Worm (Caenorhabditis elegans): Measurements from ENCODE around the gene cnt-2.

Gene cnt-2

ce11 chrIII:10704499-10704898, 49.7 kb downstream of the cnt-2 start:
- no peak for TF ChIP-seq ztf-29 (GFP tag; IDR thresholded peaks at IDR 0.05)
- TF ChIP-seq ztf-23 (GFP tag; IDR thresholded peaks at IDR 0.05), result no peak
- TF ChIP-seq tab-1 (GFP tag; IDR thresholded peaks at IDR 0.05), result no peak

DNA sequence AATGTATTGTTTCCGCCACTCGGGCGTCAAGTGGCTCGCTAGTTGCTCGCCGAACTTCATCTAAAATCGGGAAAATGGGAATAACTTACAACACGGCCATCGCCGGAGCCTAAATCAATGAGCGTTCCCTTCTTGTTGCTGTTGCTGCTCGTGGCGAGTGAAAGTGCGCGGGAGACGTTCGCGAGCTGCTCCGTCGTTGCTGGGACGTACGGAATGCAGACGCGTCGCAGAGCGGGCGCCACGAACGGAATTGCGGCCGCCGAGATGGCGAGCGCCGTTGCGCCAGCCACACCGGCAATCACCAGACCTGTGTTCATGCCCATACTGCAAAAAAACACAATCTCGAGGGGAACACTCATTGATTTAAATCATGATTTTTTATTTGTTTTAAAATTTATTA, 51.7 kb downstream of the cnt-2 start:
- TF ChIP-seq ref-1 (GFP tag; conservative IDR thresholded peaks at IDR 0.05) (no peak), tab-1 (GFP tag; IDR thresholded peaks at IDR 0.05) (0 out of 2 replicates have a peak, but pooled peaks have one; percentile 43)

- TF ChIP-seq tab-1 (GFP tag; IDR thresholded peaks at IDR 0.05), result 0 out of 2 replicates have a peak, but pooled peaks have one; percentile 21
- peak; percentile 47; the same call in 1 of the 2 replicates for TF ChIP-seq T22C8.4 (GFP tag; IDR thresholded peaks at IDR 0.05)
- no peak for TF ChIP-seq cog-1 (tag; optimal IDR thresholded peaks at IDR 0.05)
- TF ChIP-seq ztf-29 (GFP tag; IDR thresholded peaks at IDR 0.05), result 0 out of 2 replicates have a peak, but pooled peaks have one; percentile 15
- TF ChIP-seq med-1 (GFP tag; optimal IDR thresholded peaks at IDR 0.05; ENCODE audit: insufficient read depth), result peak; percentile 55
- peak; percentile 79; the same call in 1 of the 2 replicates for TF ChIP-seq flt-1 (GFP tag; IDR thresholded peaks at IDR 0.05)
- peak; percentile 91 for TF ChIP-seq ztf-23 (GFP tag; IDR thresholded peaks at IDR 0.05)
- no peak for TF ChIP-seq ref-1 (GFP tag; conservative IDR thresholded peaks at IDR 0.05)
- no peak for TF ChIP-seq klf-2 (GFP tag; conservative IDR thresholded peaks at IDR 0.05)
Observed at ce11 chrIII:10706972-10707438, 52.2 kb downstream of the cnt-2 start, which contains the start of the genes Y39A1A.21 and Y39A1A.22. Y39A1A.21 (minus strand) TSS chrIII:10707022. Y39A1A.22 (minus strand) TSS chrIII:10707028.

ce11 chrIII:10707461-10707860, 52.6 kb downstream of the cnt-2 start, which contains the start of gene mrpl-12:
mrpl-12 (plus strand) TSS chrIII:10707761.
- TF ChIP-seq ref-1 (GFP tag; conservative IDR thresholded peaks at IDR 0.05) (no peak), T22C8.4 (GFP tag; IDR thresholded peaks at IDR 0.05) (no peak), ztf-29 (GFP tag; IDR thresholded peaks at IDR 0.05) (no peak), med-1 (GFP tag; optimal IDR thresholded peaks at IDR 0.05; ENCODE audit: insufficient read depth) (no peak), flt-1 (GFP tag; IDR thresholded peaks at IDR 0.05) (no peak), cog-1 (tag; optimal IDR thresholded peaks at IDR 0.05) (no peak), ztf-23 (GFP tag; IDR thresholded peaks at IDR 0.05) (no peak), klf-2 (GFP tag; conservative IDR thresholded peaks at IDR 0.05) (no peak), tab-1 (GFP tag; IDR thresholded peaks at IDR 0.05) (no peak)

ce11 chrIII:10708484-10708883, 53.7 kb downstream of the cnt-2 start:
- TF ChIP-seq cog-1 (tag; optimal IDR thresholded peaks at IDR 0.05) (no peak), ztf-29 (GFP tag; IDR thresholded peaks at IDR 0.05) (no peak), med-1 (GFP tag; optimal IDR thresholded peaks at IDR 0.05; ENCODE audit: insufficient read depth) (no peak), T22C8.4 (GFP tag; IDR thresholded peaks at IDR 0.05) (no peak), ref-1 (GFP tag; conservative IDR thresholded peaks at IDR 0.05) (no peak), flt-1 (GFP tag; IDR thresholded peaks at IDR 0.05) (no peak), ztf-23 (GFP tag; IDR thresholded peaks at IDR 0.05) (no peak), tab-1 (GFP tag; IDR thresholded peaks at IDR 0.05) (no peak), klf-2 (GFP tag; conservative IDR thresholded peaks at IDR 0.05) (no peak)

DNA sequence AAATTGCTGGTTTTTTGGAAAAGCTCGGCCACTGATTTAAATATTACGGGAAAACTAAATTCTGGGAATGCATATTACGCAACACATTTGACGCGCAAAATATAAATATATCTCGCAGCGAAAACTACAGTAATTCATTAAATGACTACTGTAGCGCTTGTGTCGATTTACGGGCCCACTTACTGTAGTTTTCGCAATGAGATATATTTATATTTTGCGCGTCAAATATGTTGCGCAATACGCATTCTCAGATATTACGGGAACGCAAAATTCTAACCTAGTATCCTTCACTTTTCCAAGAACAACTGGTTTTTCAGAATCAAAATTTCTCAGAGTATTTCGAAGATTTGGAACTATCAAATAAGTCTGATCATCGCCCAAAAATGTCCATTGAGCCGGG, 54.9 kb downstream of the cnt-2 start:
- no peak for TF ChIP-seq T22C8.4 (GFP tag; IDR thresholded peaks at IDR 0.05)

- TF ChIP-seq ztf-29 (GFP tag; IDR thresholded peaks at IDR 0.05), result no peak
- no peak for TF ChIP-seq med-1 (GFP tag; optimal IDR thresholded peaks at IDR 0.05; ENCODE audit: insufficient read depth)
- no peak for TF ChIP-seq T22C8.4 (GFP tag; IDR thresholded peaks at IDR 0.05)
- 0 out of 2 replicates have a peak, but pooled peaks have one; percentile 6 for TF ChIP-seq flt-1 (GFP tag; IDR thresholded peaks at IDR 0.05)
- no peak for TF ChIP-seq ref-1 (GFP tag; conservative IDR thresholded peaks at IDR 0.05)
Observed at ce11 chrIII:10711192-10711673, 56.4 kb downstream of the cnt-2 start, which contains the start of gene W09D10.5. W09D10.5 (minus strand) TSS chrIII:10711536.

DNA sequence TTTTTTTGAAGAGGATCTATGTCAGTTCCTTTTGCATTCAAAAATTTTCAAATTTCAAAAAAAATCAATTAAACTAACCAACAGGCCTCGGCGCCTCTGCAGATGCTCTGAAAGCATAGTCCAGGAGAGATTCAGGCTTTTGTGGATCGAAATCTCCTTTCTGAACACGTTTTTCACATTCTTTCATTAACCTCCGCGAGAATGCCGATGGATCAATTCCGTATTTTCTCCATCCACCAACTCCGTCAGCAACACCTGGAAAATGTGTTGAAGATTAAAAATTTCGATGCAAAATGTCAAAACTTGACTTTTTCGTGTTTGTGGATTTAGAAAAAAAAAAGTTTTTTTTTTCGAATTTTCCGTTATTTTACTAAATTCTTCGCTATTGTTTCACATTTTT, 59.7 kb downstream of the cnt-2 start:
- TF ChIP-seq ztf-23 (GFP tag; IDR thresholded peaks at IDR 0.05) (no peak), med-1 (GFP tag; optimal IDR thresholded peaks at IDR 0.05; ENCODE audit: insufficient read depth) (no peak), cog-1 (tag; optimal IDR thresholded peaks at IDR 0.05) (no peak), tab-1 (GFP tag; IDR thresholded peaks at IDR 0.05) (no peak), flt-1 (GFP tag; IDR thresholded peaks at IDR 0.05) (no peak), ref-1 (GFP tag; conservative IDR thresholded peaks at IDR 0.05) (no peak), ztf-29 (GFP tag; IDR thresholded peaks at IDR 0.05) (no peak), T22C8.4 (GFP tag; IDR thresholded peaks at IDR 0.05) (no peak), klf-2 (GFP tag; conservative IDR thresholded peaks at IDR 0.05) (no peak)

ce11 chrIII:10716091-10716490, 61.3 kb downstream of the cnt-2 start, which contains the start of gene W09D10.4:
W09D10.4 (minus strand) TSS chrIII:10716191.
- no peak for TF ChIP-seq ref-1 (GFP tag; conservative IDR thresholded peaks at IDR 0.05)
- no peak for TF ChIP-seq ztf-23 (GFP tag; IDR thresholded peaks at IDR 0.05)
- TF ChIP-seq klf-2 (GFP tag; conservative IDR thresholded peaks at IDR 0.05), result no peak
- TF ChIP-seq cog-1 (tag; optimal IDR thresholded peaks at IDR 0.05), result no peak
- TF ChIP-seq ztf-29 (GFP tag; IDR thresholded peaks at IDR 0.05), result no peak
- TF ChIP-seq tab-1 (GFP tag; IDR thresholded peaks at IDR 0.05), result no peak

- TF ChIP-seq ztf-23 (GFP tag; IDR thresholded peaks at IDR 0.05) (no peak), tab-1 (GFP tag; IDR thresholded peaks at IDR 0.05) (no peak), med-1 (GFP tag; optimal IDR thresholded peaks at IDR 0.05; ENCODE audit: insufficient read depth) (no peak), flt-1 (GFP tag; IDR thresholded peaks at IDR 0.05) (no peak), cog-1 (tag; optimal IDR thresholded peaks at IDR 0.05) (no peak), ref-1 (GFP tag; conservative IDR thresholded peaks at IDR 0.05) (no peak), klf-2 (GFP tag; conservative IDR thresholded peaks at IDR 0.05) (no peak), ztf-29 (GFP tag; IDR thresholded peaks at IDR 0.05) (no peak), T22C8.4 (GFP tag; IDR thresholded peaks at IDR 0.05) (no peak)
Observed at ce11 chrIII:10717479-10717878, 62.7 kb downstream of the cnt-2 start.

Measured in whole organism, midembryonic.